Worm (Caenorhabditis elegans) whole organism, L3 larva: ENCODE results near the gene F01D5.3.

Experiments
- R02D3.7 ChIP-seq: fragments of 150-350 bp; optimal IDR thresholded peaks from 2 replicates; lab custom pipeline; 2014; ENCODE audit warnings: missing biosample characterization, missing genetic modification characterization
- egl-5 ChIP-seq: fragments of 150-350 bp; optimal IDR thresholded peaks from 2 replicates; lab custom pipeline; 2017; ENCODE audit warnings: missing biosample characterization, missing genetic modification reagents, missing genetic modification characterization, inconsistent platforms
- fos-1 ChIP-seq: fragments of 150-350 bp; optimal IDR thresholded peaks from 2 replicates; lab custom pipeline; 2014; ENCODE audit warnings: missing biosample characterization, missing genetic modification characterization
- mdl-1 ChIP-seq: fragments of 150-350 bp; optimal IDR thresholded peaks from 2 replicates; lab custom pipeline; 2014; ENCODE audit warnings: missing biosample characterization, missing genetic modification characterization
- nhr-237 ChIP-seq: fragments of 150-350 bp; optimal IDR thresholded peaks from 2 replicates; lab custom pipeline; 2014; ENCODE audit warnings: missing biosample characterization, missing genetic modification characterization
- pqm-1 ChIP-seq: fragments of 150-350 bp; optimal IDR thresholded peaks from 2 replicates; lab custom pipeline; 2017; ENCODE audit warnings: missing biosample characterization, missing genetic modification characterization, inconsistent platforms
- unc-39 ChIP-seq: sonication (generic microtip); optimal IDR thresholded peaks from 4 replicates; lab custom pipeline; 2017; ENCODE audit warnings: missing biosample characterization, missing genetic modification characterization

DNA sequence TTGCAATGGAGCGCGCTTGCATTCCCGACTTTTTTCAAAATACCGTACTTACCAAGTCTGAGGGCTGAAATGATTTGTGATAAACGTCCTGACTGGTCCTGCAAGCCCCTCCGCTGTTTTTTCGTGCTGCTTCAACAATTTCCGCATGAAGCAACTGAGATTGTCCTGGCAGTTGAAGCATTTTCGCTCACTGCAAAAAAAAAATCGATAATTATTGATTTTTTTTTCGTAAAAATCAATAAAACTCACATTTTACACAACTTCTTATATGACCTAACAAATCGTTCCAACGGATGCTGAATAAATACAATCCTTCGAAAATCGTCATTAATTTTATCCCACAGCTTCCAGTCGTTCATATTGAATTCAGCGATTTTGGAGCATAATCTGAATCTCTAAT lies 18.9 kb upstream of the F01D5.3 start:
- TF ChIP-seq fos-1 (tag; lab: Kevin White, UChicago) (no peak), pqm-1 (tag; lab: Kevin White, UChicago) (no peak), mdl-1 (tag; lab: Kevin White, UChicago) (no peak), R02D3.7 (tag; lab: Kevin White, UChicago) (no peak), unc-39 (no peak), egl-5 (tag; lab: Kevin White, UChicago) (no peak), nhr-237 (no peak)
